Worm (Caenorhabditis elegans): ENCODE data around the gene slc-17.3.

DNA sequence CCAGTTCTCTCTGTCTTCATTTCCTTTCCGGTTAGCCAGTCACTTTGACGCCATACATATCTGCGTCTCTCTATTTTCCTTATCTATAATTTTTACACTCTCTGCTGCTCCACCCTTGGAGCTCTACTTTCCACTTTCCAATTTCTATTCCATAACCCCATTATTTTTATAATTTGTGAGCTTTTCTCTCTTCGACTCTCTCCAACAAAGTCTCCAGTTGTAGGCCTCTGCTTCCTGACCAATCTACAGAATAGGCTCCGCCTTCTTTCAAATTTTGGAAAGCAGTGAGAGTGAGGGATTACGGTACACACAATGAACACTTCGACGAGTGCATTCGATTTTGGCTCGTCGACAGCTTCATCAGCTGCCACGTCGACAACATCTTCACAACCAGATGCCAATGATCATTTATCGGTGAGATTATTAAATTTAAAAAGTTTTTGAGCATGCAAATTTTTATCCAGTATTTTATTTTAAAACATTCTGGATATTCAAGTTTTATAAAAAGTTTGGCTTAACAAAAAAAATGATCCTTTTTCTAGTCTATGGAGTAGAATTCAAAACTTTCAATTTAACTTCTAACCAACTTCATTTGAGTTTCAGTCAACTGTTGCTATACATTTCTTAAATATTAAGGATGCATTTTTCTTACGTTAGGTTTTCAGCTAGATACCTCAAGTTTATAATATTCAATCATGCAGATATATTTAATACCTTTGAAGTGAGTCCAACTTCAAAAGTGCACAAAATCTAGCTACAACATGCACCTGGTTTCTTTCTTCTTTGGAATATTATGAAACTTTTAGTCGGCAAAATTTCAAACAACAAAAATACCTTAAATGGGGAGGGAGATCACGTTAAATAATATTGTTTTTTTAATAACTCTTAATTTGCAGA lies 50.7 kb downstream of the slc-17.3 start, which contains the start of gene egl-5:
- TF ChIP-seq flt-1 (GFP tag; IDR thresholded peaks at IDR 0.05) (no peak), klf-2 (GFP tag; conservative IDR thresholded peaks at IDR 0.05) (no peak), T22C8.4 (GFP tag; IDR thresholded peaks at IDR 0.05) (no peak), tab-1 (GFP tag; IDR thresholded peaks at IDR 0.05) (no peak), ztf-23 (GFP tag; IDR thresholded peaks at IDR 0.05) (no peak)

Data from whole organism, midembryonic.